Worm (Caenorhabditis elegans) whole organism, young adult: Measurements from ENCODE around the gene C23H5.12.

Experiments
- B0336.3 ChIP-seq: fragments of 200-800 bp; sonication (Bioruptor generic); IDR thresholded peaks from 2 replicates; pipeline ENCODE4 v1.3.6; 2022; ENCODE audit warnings: missing genetic modification characterization, missing compliant biosample characterization
- F23B12.7 ChIP-seq: sonication (generic microtip); optimal IDR thresholded peaks from 2 replicates; lab custom pipeline; 2017; ENCODE audit warnings: missing genetic modification characterization, mild to moderate bottlenecking, missing compliant biosample characterization, antibody characterized with exemption, moderate library complexity; ENCODE audit not compliant: insufficient read depth
- F33H1.4 ChIP-seq: fragments of 200-800 bp; sonication (Bioruptor generic); IDR thresholded peaks from 2 replicates; pipeline ENCODE4 v1.3.6; 2022; ENCODE audit warnings: missing genetic modification reagents, missing genetic modification characterization, missing compliant biosample characterization
- F39B2.1 ChIP-seq: fragments of 200-800 bp; sonication (Bioruptor generic); IDR thresholded peaks from 2 replicates; pipeline ENCODE4 v1.3.6; 2022; ENCODE audit warnings: missing genetic modification reagents, missing genetic modification characterization, missing compliant biosample characterization
- K12H6.12 ChIP-seq: fragments of 200-800 bp; sonication (Bioruptor generic); optimal IDR thresholded peaks from 2 replicates; lab custom pipeline; 2018; ENCODE audit warnings: mild to moderate bottlenecking, missing genetic modification characterization, missing compliant biosample characterization
- T07F8.4 ChIP-seq: sonication (generic microtip); optimal IDR thresholded peaks from 2 replicates; lab custom pipeline; 2016; ENCODE audit warnings: mild to moderate bottlenecking, missing genetic modification characterization, moderate library complexity, missing compliant biosample characterization
- ZK185.1 ChIP-seq: sonication (generic microtip); optimal IDR thresholded peaks from 2 replicates; lab custom pipeline; 2016; ENCODE audit warnings: mild to moderate bottlenecking, missing genetic modification characterization, missing compliant biosample characterization; ENCODE audit not compliant: poor library complexity, severe bottlenecking
- aptf-2 ChIP-seq: fragments of 200-800 bp; sonication (Bioruptor generic); conservative IDR thresholded peaks from 2 replicates; pipeline ENCODE4 v1.3.6; 2022; ENCODE audit warnings: missing genetic modification reagents, missing genetic modification characterization, missing compliant biosample characterization
- atf-7 ChIP-seq: sonication (generic microtip); optimal IDR thresholded peaks from 2 replicates; lab custom pipeline; 2017; ENCODE audit warnings: mild to moderate bottlenecking, missing genetic modification characterization, missing compliant biosample characterization
- bed-1 ChIP-seq: fragments of 200-800 bp; sonication (Bioruptor generic); IDR thresholded peaks from 2 replicates; pipeline ENCODE4 v1.3.6; 2022; ENCODE audit warnings: missing genetic modification reagents, missing genetic modification characterization, missing compliant biosample characterization
- ceh-58 ChIP-seq: fragments of 200-800 bp; sonication (Bioruptor generic); IDR thresholded peaks from 2 replicates; pipeline ENCODE4 v1.3.6; 2022; ENCODE audit warnings: missing genetic modification characterization, missing compliant biosample characterization
- chd-7 ChIP-seq: sonication (generic microtip); optimal IDR thresholded peaks from 2 replicates; lab custom pipeline; 2016; ENCODE audit warnings: mild to moderate bottlenecking, missing genetic modification characterization, moderate library complexity, missing compliant biosample characterization
- dpl-1 ChIP-seq: fragments of 150-350 bp; optimal IDR thresholded peaks from 2 replicates; lab custom pipeline; 2014; ENCODE audit warnings: missing biosample characterization, missing genetic modification reagents, missing genetic modification characterization
- efl-1 ChIP-seq: fragments of 150-350 bp; optimal IDR thresholded peaks from 2 replicates; lab custom pipeline; 2014; ENCODE audit warnings: missing biosample characterization, missing genetic modification reagents, missing genetic modification characterization
- egrh-3 ChIP-seq: fragments of 200-800 bp; sonication (Bioruptor generic); IDR thresholded peaks from 2 replicates; pipeline ENCODE4 v1.3.6; 2022; ENCODE audit warnings: missing genetic modification reagents, missing genetic modification characterization, missing compliant biosample characterization
- ets-4 ChIP-seq: fragments of 200-800 bp; sonication (Bioruptor generic); optimal IDR thresholded peaks from 2 replicates; lab custom pipeline; 2018; ENCODE audit warnings: mild to moderate bottlenecking, missing genetic modification characterization, missing compliant biosample characterization
- fkh-3 ChIP-seq: sonication (generic microtip); optimal IDR thresholded peaks from 2 replicates; lab custom pipeline; 2016; ENCODE audit warnings: mild to moderate bottlenecking, missing genetic modification characterization, missing compliant biosample characterization
- hlh-26 ChIP-seq: fragments of 200-800 bp; sonication (Bioruptor generic); conservative IDR thresholded peaks from 2 replicates; pipeline ENCODE4 v1.3.6; 2022; ENCODE audit warnings: missing genetic modification reagents, missing genetic modification characterization, missing compliant biosample characterization
- hmg-20 ChIP-seq: fragments of 200-800 bp; sonication (Bioruptor generic); IDR thresholded peaks from 2 replicates; pipeline ENCODE4 v1.3.6; 2022; ENCODE audit warnings: missing genetic modification reagents, missing genetic modification characterization, missing compliant biosample characterization
- let-526 ChIP-seq: fragments of 200-800 bp; sonication (Bioruptor generic); IDR thresholded peaks from 2 replicates; pipeline ENCODE4 v1.3.6; 2022; ENCODE audit warnings: missing genetic modification reagents, missing genetic modification characterization, missing compliant biosample characterization
- let-607 ChIP-seq, 2 experiments: fragments of 200-800 bp in 1 of 2; sonication (Bioruptor generic) in 1 of 2; sonication (generic microtip) in 1 of 2; optimal IDR thresholded peaks; 2 replicates each; lab custom pipeline; 2016 to 2018; ENCODE audit warnings: mild to moderate bottlenecking in 2 of 2, missing compliant biosample characterization in 2 of 2, missing genetic modification characterization in 2 of 2, moderate library complexity in 2 of 2, missing genotype in 1 of 2
- lin-35 ChIP-seq, 3 experiments: fragments of 150-350 bp in 2 of 3; sonication (generic microtip) in 1 of 3; optimal IDR thresholded peaks; 2 replicates each; lab custom pipeline; 2014 to 2018; ENCODE audit warnings: missing biosample characterization in 3 of 3, missing genetic modification characterization in 3 of 3, missing genetic modification reagents in 3 of 3
- madf-10 ChIP-seq: sonication (generic microtip); optimal IDR thresholded peaks from 2 replicates; lab custom pipeline; 2016; ENCODE audit warnings: mild to moderate bottlenecking, missing genetic modification characterization, missing compliant biosample characterization
- madf-3 ChIP-seq: fragments of 200-800 bp; sonication (Bioruptor generic); IDR thresholded peaks from 2 replicates; pipeline ENCODE4 v1.3.6; 2022; ENCODE audit warnings: missing genetic modification reagents, missing genetic modification characterization, missing compliant biosample characterization
- mel-28 ChIP-seq: sonication (generic microtip); optimal IDR thresholded peaks from 2 replicates; lab custom pipeline; 2016; ENCODE audit warnings: borderline replicate concordance, mild to moderate bottlenecking, missing genetic modification characterization, missing compliant biosample characterization
- mxl-1 ChIP-seq: sonication (generic microtip); optimal IDR thresholded peaks from 2 replicates; lab custom pipeline; 2016; ENCODE audit warnings: missing genetic modification characterization, missing compliant biosample characterization
- nfya-2 ChIP-seq: fragments of 200-800 bp; sonication (Bioruptor generic); IDR thresholded peaks from 2 replicates; pipeline ENCODE4 v1.3.6; 2022; ENCODE audit warnings: missing genetic modification reagents, missing genetic modification characterization, missing compliant biosample characterization
- nfyb-1 ChIP-seq: fragments of 200-800 bp; sonication (Bioruptor generic); IDR thresholded peaks from 2 replicates; pipeline ENCODE4 v1.3.6; 2022; ENCODE audit warnings: missing genetic modification reagents, missing genetic modification characterization, missing compliant biosample characterization
- nhr-27 ChIP-seq: fragments of 200-800 bp; sonication (Bioruptor generic); optimal IDR thresholded peaks from 2 replicates; lab custom pipeline; 2018; ENCODE audit warnings: mild to moderate bottlenecking, missing genetic modification characterization, moderate library complexity, missing compliant biosample characterization
- nhr-90 ChIP-seq: sonication (generic microtip); optimal IDR thresholded peaks from 2 replicates; lab custom pipeline; 2016; ENCODE audit warnings: missing genotype, mild to moderate bottlenecking, missing genetic modification characterization, missing compliant biosample characterization
- rcor-1 ChIP-seq: fragments of 200-800 bp; sonication (Bioruptor generic); IDR thresholded peaks from 2 replicates; pipeline ENCODE4 v1.3.6; 2022; ENCODE audit warnings: missing genetic modification reagents, missing genetic modification characterization, missing compliant biosample characterization
- rpc-1 ChIP-seq, 2 experiments: fragments of 150-350 bp in 1 of 2; sonication (generic microtip) in 1 of 2; optimal IDR thresholded peaks; 2 replicates each; lab custom pipeline; 2014 to 2018; ENCODE audit warnings: missing biosample characterization in 1 of 2, missing genetic modification characterization in 1 of 2, missing genetic modification reagents in 1 of 2, missing genotype in 1 of 2
- snpc-1.1 ChIP-seq: sonication (generic microtip); optimal IDR thresholded peaks from 2 replicates; lab custom pipeline; 2017; ENCODE audit warnings: missing genetic modification characterization, mild to moderate bottlenecking, missing compliant biosample characterization, antibody characterized with exemption, moderate library complexity, missing genotype, missing genetic modification reagents; ENCODE audit not compliant: insufficient read depth
- snpc-1.3 ChIP-seq: sonication (generic microtip); optimal IDR thresholded peaks from 2 replicates; lab custom pipeline; 2017; ENCODE audit warnings: missing genetic modification characterization, mild to moderate bottlenecking, missing compliant biosample characterization, antibody characterized with exemption, moderate library complexity, missing genotype, missing genetic modification reagents; ENCODE audit not compliant: insufficient read depth
- somi-1 ChIP-seq: fragments of 200-800 bp; sonication (Bioruptor generic); optimal IDR thresholded peaks from 2 replicates; lab custom pipeline; 2018; ENCODE audit warnings: mild to moderate bottlenecking, missing genetic modification characterization, missing compliant biosample characterization
- tbx-9 ChIP-seq: sonication (generic microtip); optimal IDR thresholded peaks from 2 replicates; lab custom pipeline; 2016; ENCODE audit warnings: borderline replicate concordance, missing genetic modification characterization, inconsistent platforms, missing compliant biosample characterization
- tlf-1 ChIP-seq: fragments of 200-800 bp; sonication (Bioruptor generic); optimal IDR thresholded peaks from 2 replicates; lab custom pipeline; 2018; ENCODE audit warnings: mild to moderate bottlenecking, missing genetic modification characterization, missing compliant biosample characterization
- xnd-1 ChIP-seq: sonication (generic microtip); optimal IDR thresholded peaks from 2 replicates; lab custom pipeline; 2016; ENCODE audit warnings: missing genotype, missing genetic modification reagents, missing genetic modification characterization, missing compliant biosample characterization
- ztf-22 ChIP-seq: fragments of 200-800 bp; sonication (Bioruptor generic); optimal IDR thresholded peaks from 2 replicates; lab custom pipeline; 2018; ENCODE audit warnings: mild to moderate bottlenecking, missing genetic modification characterization, moderate library complexity, missing compliant biosample characterization
- ztf-6 ChIP-seq: fragments of 200-800 bp; sonication (Bioruptor generic); IDR thresholded peaks from 2 replicates; pipeline ENCODE4 v1.3.6; 2022; ENCODE audit warnings: missing genetic modification reagents, missing genetic modification characterization, missing compliant biosample characterization

The C23H5.12 gene

ce11 chrIV:2177545-2177944 is 44.3 kb downstream of the C23H5.12 start, which contains the start of gene hrpu-2 (continued):
- TF ChIP-seq let-607 (tag; optimal IDR thresholded peaks at IDR 0.05; lab: Kevin White, UChicago) (peak in 1 of 2 experiments; percentile 45), dpl-1 (peak; percentile 90), mel-28 (tag; lab: Kevin White, UChicago) (no peak), xnd-1 (tag; lab: Kevin White, UChicago) (peak; percentile 24), nhr-90 (tag; lab: Kevin White, UChicago) (no peak), rpc-1 (optimal IDR thresholded peaks at IDR 0.05; lab: Kevin White, UChicago) (no peak), rpc-1 (tag; optimal IDR thresholded peaks at IDR 0.05; lab: Kevin White, UChicago) (no peak), efl-1 (GFP tag; lab: Kevin White, UChicago) (peak; percentile 78), chd-7 (tag; lab: Kevin White, UChicago) (peak; percentile 25), F39B2.1 (GFP tag; lab: Robert Waterston, UW) (no peak), ceh-58 (GFP tag; lab: Robert Waterston, UW) (no peak), madf-3 (no peak), tlf-1 (peak; percentile 47), hmg-20 (no peak; the same call in 1 of the 2 replicates), F23B12.7 (tag; lab: Kevin White, UChicago) (peak; percentile 27), B0336.3 (GFP tag; lab: Robert Waterston, UW) (peak; percentile 63), F33H1.4 (peak; percentile 70), snpc-1.3 (no peak), nfyb-1 (GFP tag; lab: Robert Waterston, UW) (0 out of 2 replicates have a peak, but pooled peaks have one; percentile 62), nhr-27 (tag; lab: Kevin White, UChicago) (no peak), ztf-6 (GFP tag; lab: Robert Waterston, UW) (0 out of 2 replicates have a peak, but pooled peaks have one; percentile 62), madf-10 (peak; percentile 30), nfya-2 (GFP tag; lab: Robert Waterston, UW) (no peak), fkh-3 (tag; lab: Kevin White, UChicago) (no peak), bed-1 (GFP tag; lab: Robert Waterston, UW) (no peak), rcor-1 (GFP tag; lab: Robert Waterston, UW) (peak; percentile 85), aptf-2 (GFP tag; lab: Robert Waterston, UW) (no peak), ZK185.1 (tag; lab: Kevin White, UChicago) (peak; percentile 69), egrh-3 (GFP tag; lab: Robert Waterston, UW) (no peak), atf-7 (tag; lab: Kevin White, UChicago) (peak; percentile 40), mxl-1 (no peak), ets-4 (GFP tag; lab: Kevin White, UChicago) (no peak), ztf-22 (no peak), somi-1 (GFP tag; lab: Kevin White, UChicago) (no peak), tbx-9 (tag; lab: Kevin White, UChicago) (no peak), snpc-1.1 (tag; lab: Kevin White, UChicago) (no peak), lin-35 (GFP tag; optimal IDR thresholded peaks at IDR 0.05; lab: Kevin White, UChicago) (peak; percentile 48 to 96 (median 80)), K12H6.12 (tag; lab: Kevin White, UChicago) (peak; percentile 47), hlh-26 (GFP tag; lab: Robert Waterston, UW) (no peak), let-526 (GFP tag; lab: Robert Waterston, UW) (no peak), T07F8.4 (tag; lab: Kevin White, UChicago) (no peak)
- TF ChIP-seq, all 124 proteins: peak for 46
